Fruit fly (Drosophila melanogaster) S2 (cell line): ENCODE results near the gene ball.

Experiments
- CG8478 ChIP-seq: fragments of >200 bp; optimal IDR thresholded peaks from 2 replicates; lab custom pipeline; 2018
- CTCF ChIP-seq, 2 experiments: fragments of >200 bp; optimal IDR thresholded peaks; 2 replicates each; lab custom pipeline; 2018

dm6 chr3R:26899982-26900381 lies 33.4 kb upstream of the ball start:
- TF ChIP-seq CTCF (optimal IDR thresholded peaks at IDR 0.05; lab: Kevin White, UChicago) (no peak), CG8478 (no peak)
